Worm (Caenorhabditis elegans) whole organism, L3 larva: Measurements from ENCODE around the gene sdz-11.

Source experiments
- R02D3.7 ChIP-seq: fragments of 150-350 bp; optimal IDR thresholded peaks from 2 replicates; lab custom pipeline; 2014; ENCODE audit warnings: missing biosample characterization, missing genetic modification characterization
- ZK546.5 ChIP-seq: sonication (generic microtip); optimal IDR thresholded peaks from 2 replicates; lab custom pipeline; 2017; ENCODE audit warnings: missing biosample characterization, missing genetic modification characterization
- aly-2 ChIP-seq: fragments of 150-350 bp; optimal IDR thresholded peaks from 2 replicates; lab custom pipeline; 2014; ENCODE audit warnings: missing biosample characterization, missing genetic modification characterization
- ama-1 ChIP-seq: fragments of 150-350 bp; optimal IDR thresholded peaks from 2 replicates; lab custom pipeline; 2018
- ceh-16 ChIP-seq: sonication (generic microtip); optimal IDR thresholded peaks from 2 replicates; lab custom pipeline; 2017; ENCODE audit warnings: missing biosample characterization, missing genetic modification characterization
- ceh-28 ChIP-seq: fragments of 150-350 bp; optimal IDR thresholded peaks from 2 replicates; lab custom pipeline; 2014; ENCODE audit warnings: missing biosample characterization, missing genetic modification reagents, missing genetic modification characterization
- ceh-82 ChIP-seq: fragments of 150-350 bp; optimal IDR thresholded peaks from 2 replicates; lab custom pipeline; 2014; ENCODE audit warnings: missing biosample characterization, missing genetic modification characterization
- ceh-9 ChIP-seq: sonication (generic microtip); optimal IDR thresholded peaks from 2 replicates; lab custom pipeline; 2018; ENCODE audit warnings: missing biosample characterization, missing genetic modification characterization
- daf-12 ChIP-seq: fragments of 150-350 bp; optimal IDR thresholded peaks from 2 replicates; lab custom pipeline; 2014; ENCODE audit warnings: missing biosample characterization, missing genetic modification reagents, missing genetic modification characterization
- egl-27 ChIP-seq: sonication (generic microtip); optimal IDR thresholded peaks from 4 replicates; lab custom pipeline; 2017; ENCODE audit warnings: missing biosample characterization, missing genetic modification reagents, missing genetic modification characterization
- egl-5 ChIP-seq: fragments of 150-350 bp; optimal IDR thresholded peaks from 2 replicates; lab custom pipeline; 2017; ENCODE audit warnings: missing biosample characterization, missing genetic modification reagents, missing genetic modification characterization, inconsistent platforms
- elt-1 ChIP-seq: fragments of 150-350 bp; optimal IDR thresholded peaks from 2 replicates; lab custom pipeline; 2014; ENCODE audit warnings: missing biosample characterization, missing genetic modification characterization
- elt-2 ChIP-seq: sonication (generic microtip); optimal IDR thresholded peaks from 2 replicates; lab custom pipeline; 2016; ENCODE audit warnings: missing genetic modification reagents, mild to moderate bottlenecking, missing genetic modification characterization, missing compliant biosample characterization
- fkh-10 ChIP-seq: sonication (generic microtip); optimal IDR thresholded peaks from 2 replicates; lab custom pipeline; 2017; ENCODE audit warnings: missing biosample characterization, missing genetic modification reagents, missing genetic modification characterization
- hmg-11 ChIP-seq: sonication (generic microtip); optimal IDR thresholded peaks from 2 replicates; lab custom pipeline; 2016; ENCODE audit warnings: missing genetic modification characterization, missing compliant biosample characterization
- jun-1 ChIP-seq: fragments of 150-350 bp; optimal IDR thresholded peaks from 2 replicates; lab custom pipeline; 2014; ENCODE audit warnings: missing biosample characterization, missing genetic modification reagents, missing genetic modification characterization
- lin-15B ChIP-seq: fragments of 150-350 bp; optimal IDR thresholded peaks from 2 replicates; lab custom pipeline; 2014; ENCODE audit warnings: missing biosample characterization, missing genetic modification characterization
- lin-39 ChIP-seq: fragments of 150-350 bp; optimal IDR thresholded peaks from 2 replicates; lab custom pipeline; 2018; ENCODE audit warnings: missing biosample characterization, missing genetic modification reagents, missing genetic modification characterization
- mdl-1 ChIP-seq: fragments of 150-350 bp; optimal IDR thresholded peaks from 2 replicates; lab custom pipeline; 2014; ENCODE audit warnings: missing biosample characterization, missing genetic modification characterization
- mml-1 ChIP-seq: fragments of 150-350 bp; sonication (generic microtip); optimal IDR thresholded peaks from 3 replicates; lab custom pipeline; 2014; ENCODE audit warnings: missing biosample characterization, missing genetic modification characterization
- nhr-11 ChIP-seq: fragments of 150-350 bp; optimal IDR thresholded peaks from 2 replicates; lab custom pipeline; 2014; ENCODE audit warnings: missing biosample characterization, missing genetic modification characterization
- nhr-23 ChIP-seq: fragments of 150-350 bp; optimal IDR thresholded peaks from 2 replicates; lab custom pipeline; 2014; ENCODE audit warnings: missing biosample characterization, missing genetic modification reagents, missing genetic modification characterization
- nhr-237 ChIP-seq: fragments of 150-350 bp; optimal IDR thresholded peaks from 2 replicates; lab custom pipeline; 2014; ENCODE audit warnings: missing biosample characterization, missing genetic modification characterization
- nhr-25 ChIP-seq: sonication (generic microtip); optimal IDR thresholded peaks from 2 replicates; lab custom pipeline; 2017; ENCODE audit warnings: missing biosample characterization, missing genetic modification characterization
- nhr-28 ChIP-seq: fragments of 150-350 bp; optimal IDR thresholded peaks from 2 replicates; lab custom pipeline; 2014; ENCODE audit warnings: missing biosample characterization, missing genetic modification characterization
- nhr-67 ChIP-seq: fragments of 150-350 bp; optimal IDR thresholded peaks from 2 replicates; lab custom pipeline; 2014; ENCODE audit warnings: missing biosample characterization, missing genetic modification characterization
- pha-4 ChIP-seq: fragments of 150-350 bp; optimal IDR thresholded peaks from 2 replicates; lab custom pipeline; 2014; ENCODE audit warnings: missing biosample characterization, missing genetic modification reagents, missing genetic modification characterization
- pqm-1 ChIP-seq: fragments of 150-350 bp; optimal IDR thresholded peaks from 2 replicates; lab custom pipeline; 2017; ENCODE audit warnings: missing biosample characterization, missing genetic modification characterization, inconsistent platforms
- skn-1 ChIP-seq: fragments of 150-350 bp; optimal IDR thresholded peaks from 2 replicates; lab custom pipeline; 2014; ENCODE audit warnings: missing biosample characterization, missing genetic modification characterization
- snpc-4 ChIP-seq: fragments of 150-350 bp; optimal IDR thresholded peaks from 2 replicates; lab custom pipeline; 2014; ENCODE audit warnings: missing biosample characterization, missing genetic modification characterization
- tbx-2 ChIP-seq: sonication (generic microtip); optimal IDR thresholded peaks from 2 replicates; lab custom pipeline; 2016; ENCODE audit warnings: mild to moderate bottlenecking, missing genetic modification characterization, missing compliant biosample characterization
- unc-39 ChIP-seq: sonication (generic microtip); optimal IDR thresholded peaks from 4 replicates; lab custom pipeline; 2017; ENCODE audit warnings: missing biosample characterization, missing genetic modification characterization
- zag-1 ChIP-seq: fragments of 150-350 bp; optimal IDR thresholded peaks from 2 replicates; lab custom pipeline; 2014; ENCODE audit warnings: missing biosample characterization, missing genetic modification characterization
- ztf-11 ChIP-seq: fragments of 150-350 bp; optimal IDR thresholded peaks from 2 replicates; lab custom pipeline; 2014; ENCODE audit warnings: missing biosample characterization, missing genetic modification characterization
- ztf-4 ChIP-seq: fragments of 150-350 bp; optimal IDR thresholded peaks from 2 replicates; lab custom pipeline; 2014; ENCODE audit warnings: missing biosample characterization, missing genetic modification characterization

The sdz-11 gene

DNA sequence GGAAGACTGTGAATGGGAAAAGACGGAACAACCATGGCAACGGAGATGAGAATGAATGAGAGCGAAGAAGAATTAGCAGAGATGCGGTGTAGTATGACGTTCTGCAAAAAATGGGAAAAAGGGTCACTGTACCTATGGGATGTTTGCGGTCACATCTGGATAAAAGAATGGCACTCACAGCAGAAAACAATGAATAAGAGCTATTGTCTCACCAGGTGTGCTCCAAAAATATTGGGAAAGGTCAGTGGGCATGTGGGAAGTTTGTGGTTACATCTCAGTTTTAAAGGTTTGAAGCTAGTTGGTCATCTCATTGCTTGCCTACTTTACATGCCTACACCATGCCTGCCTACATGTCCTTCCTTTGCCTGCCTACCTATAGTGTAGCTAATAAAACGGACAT, 1.4 kb downstream of the sdz-11 start, which contains the start of gene fbxb-91:
Gene fbxb-91 (minus strand): TSS at position 101 of the 400 bp plus-strand sequence.
- TF ChIP-seq elt-1 (tag; lab: Kevin White, UChicago) (no peak), ceh-82 (tag; lab: Kevin White, UChicago) (no peak), mdl-1 (tag; lab: Kevin White, UChicago) (no peak)

DNA sequence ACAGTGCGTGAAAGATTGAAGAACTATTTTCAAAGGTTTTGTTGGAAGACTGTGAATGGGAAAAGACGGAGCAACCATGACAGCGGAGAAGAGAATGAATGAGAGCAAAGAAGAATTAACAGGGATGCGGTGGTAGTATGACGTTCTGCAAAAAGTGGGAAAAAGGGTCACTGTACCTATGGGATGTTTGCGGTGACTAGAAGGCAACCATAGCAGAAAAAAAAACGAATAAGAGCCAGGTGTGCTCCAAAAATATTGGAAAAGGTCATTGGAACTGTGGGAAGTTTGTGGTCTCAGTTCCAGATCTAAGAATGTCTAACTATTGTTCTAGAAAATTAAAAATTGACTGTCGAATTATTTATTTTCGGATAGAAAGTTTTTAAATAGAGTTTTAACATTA, 3.4 kb downstream of the sdz-11 start, which contains the start of gene fbxb-90:
Gene fbxb-90 (minus strand): TSS at position 101 of the 400 bp plus-strand sequence.
- TF ChIP-seq daf-12 (tag; lab: Kevin White, UChicago): no peak
- TF ChIP-seq pha-4: no peak

DNA sequence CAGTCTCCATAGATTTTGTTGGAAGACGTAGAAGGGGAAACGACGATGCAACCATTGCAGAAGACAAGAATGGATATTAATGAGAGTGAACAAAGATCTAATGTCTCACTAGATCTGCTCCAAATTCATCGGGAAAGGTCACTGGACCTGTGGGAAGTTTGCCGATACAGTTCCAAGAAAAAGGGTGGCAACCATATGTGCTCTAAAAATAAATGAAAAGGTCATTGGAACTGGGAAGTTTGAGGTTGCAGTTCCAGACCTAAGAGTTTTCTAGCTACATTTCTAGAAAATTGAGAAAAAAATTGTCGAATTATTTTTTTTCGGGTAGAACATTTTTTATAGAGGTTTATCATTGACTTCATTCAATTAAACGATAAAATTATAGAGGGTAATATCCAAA, 4.7 kb downstream of the sdz-11 start, which contains the start of gene fbxb-92:
Gene fbxb-92 (minus strand): TSS at position 101 of the 400 bp plus-strand sequence.
- TF ChIP-seq lin-15B (tag; lab: Kevin White, UChicago) (no peak), R02D3.7 (tag; lab: Kevin White, UChicago) (no peak), lin-39 (tag; lab: Kevin White, UChicago) (no peak), nhr-25 (no peak), tbx-2 (tag; lab: Kevin White, UChicago) (no peak), egl-5 (tag; lab: Kevin White, UChicago) (no peak), hmg-11 (tag; lab: Kevin White, UChicago) (no peak), egl-27 (tag; lab: Kevin White, UChicago) (no peak), nhr-11 (tag; lab: Kevin White, UChicago) (no peak), mdl-1 (tag; lab: Kevin White, UChicago) (no peak), mml-1 (tag; lab: Kevin White, UChicago) (no peak), unc-39 (tag; lab: Kevin White, UChicago) (no peak), ztf-11 (tag; lab: Kevin White, UChicago) (no peak), snpc-4 (no peak), pha-4 (no peak), ama-1 (no peak), ceh-16 (no peak)

DNA sequence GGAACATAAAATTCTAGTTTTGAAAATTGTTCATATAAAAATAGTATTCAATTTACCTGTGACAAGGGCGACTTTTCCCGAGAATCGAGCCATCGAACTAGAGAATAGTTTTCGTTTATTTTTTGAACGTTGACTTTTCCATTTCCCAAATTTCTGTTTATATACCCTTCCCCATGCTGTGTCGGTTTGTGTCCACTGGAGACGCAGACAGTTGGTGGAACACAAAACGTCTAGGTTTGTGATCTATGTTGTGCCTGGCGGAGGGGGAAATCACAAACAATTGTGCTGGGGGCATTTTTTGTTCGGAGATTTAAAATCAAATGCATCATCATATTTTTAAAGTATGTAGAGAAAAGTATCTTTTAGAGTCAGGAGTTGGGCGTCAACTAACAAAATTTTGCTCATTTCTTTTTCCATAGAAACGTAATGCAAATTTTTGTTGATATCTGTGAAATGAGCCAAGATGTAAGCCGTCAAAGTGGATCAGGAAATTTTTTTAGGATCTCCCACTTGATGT, 8.3 kb downstream of the sdz-11 start, which contains the start of gene nta-1:
Gene nta-1 (minus strand): TSS at position 131 of the 517 bp plus-strand sequence.
- TF ChIP-seq nhr-237 (no peak), pha-4 (peak; percentile 76), pqm-1 (tag; lab: Kevin White, UChicago) (peak; percentile 51), nhr-28 (no peak), fkh-10 (no peak), elt-2 (tag; lab: Kevin White, UChicago) (peak; percentile 24), aly-2 (tag; lab: Kevin White, UChicago) (no peak)

- TF ChIP-seq elt-1 (tag; lab: Kevin White, UChicago) (no peak), snpc-4 (no peak), ztf-4 (tag; lab: Kevin White, UChicago) (no peak), daf-12 (tag; lab: Kevin White, UChicago) (no peak), ZK546.5 (tag; lab: Kevin White, UChicago) (no peak), egl-5 (tag; lab: Kevin White, UChicago) (no peak), mml-1 (tag; lab: Kevin White, UChicago) (no peak)
Observed at ce11 chrII:3741584-3741983, 10.5 kb downstream of the sdz-11 start, which contains the start of gene F12E12.1. Gene F12E12.1, plus strand, starts transcription at chrII:3741884.

- TF ChIP-seq unc-39 (tag; lab: Kevin White, UChicago): no peak
- no peak for TF ChIP-seq tbx-2 (tag; lab: Kevin White, UChicago)
- no peak for TF ChIP-seq pqm-1 (tag; lab: Kevin White, UChicago)
Observed at ce11 chrII:3739647-3740046, 12.4 kb downstream of the sdz-11 start, which contains the start of gene F12E12.2. Gene F12E12.2, plus strand, starts transcription at chrII:3739947.

ce11 chrII:3736893-3737375, 15.2 kb downstream of the sdz-11 start, which contains the start of gene F12E12.6:
Gene F12E12.6, minus strand, starts transcription at chrII:3736943.
- no peak for TF ChIP-seq nhr-67 (tag; lab: Kevin White, UChicago)
- TF ChIP-seq ZK546.5 (tag; lab: Kevin White, UChicago): no peak
- TF ChIP-seq daf-12 (tag; lab: Kevin White, UChicago): no peak
- no peak for TF ChIP-seq skn-1
- no peak for TF ChIP-seq ceh-28
- TF ChIP-seq lin-15B (tag; lab: Kevin White, UChicago): no peak
- no peak for TF ChIP-seq elt-1 (tag; lab: Kevin White, UChicago)
- TF ChIP-seq snpc-4: no peak
- no peak for TF ChIP-seq ztf-11 (tag; lab: Kevin White, UChicago)
- no peak for TF ChIP-seq tbx-2 (tag; lab: Kevin White, UChicago)
- no peak for TF ChIP-seq mml-1 (tag; lab: Kevin White, UChicago)
- TF ChIP-seq zag-1: no peak
- no peak for TF ChIP-seq nhr-23
- TF ChIP-seq ceh-9 (tag; lab: Kevin White, UChicago): no peak
- no peak for TF ChIP-seq jun-1
